Fruit fly (Drosophila melanogaster) whole organism, embryonic: ENCODE measurements around the gene CG32073.

Experiments
- Bgb ChIP-seq: fragments of 200-800 bp; sonication (Bioruptor generic); IDR thresholded peaks from 2 replicates; pipeline ENCODE4 v1.3.6; 2022; ENCODE audit warnings: missing biosample characterization, missing genetic modification characterization; ENCODE audit not compliant: partially characterized antibody
- C15 ChIP-seq: fragments of 200-800 bp; sonication (Bioruptor generic); IDR thresholded peaks from 3 replicates; pipeline ENCODE4 v1.3.6; 2022; ENCODE audit warnings: missing biosample characterization, missing genetic modification characterization
- CG10209 ChIP-seq: fragments of 200-800 bp; sonication (Bioruptor generic); optimal IDR thresholded peaks from 3 replicates; lab custom pipeline; 2017; ENCODE audit warnings: missing biosample characterization, mild to moderate bottlenecking, missing genetic modification characterization, missing genetic modification reagents
- CG10267 ChIP-seq: fragments of 200-800 bp; sonication (Bioruptor generic); optimal IDR thresholded peaks from 2 replicates; lab custom pipeline; 2018; ENCODE audit warnings: missing biosample characterization, mild to moderate bottlenecking, missing genetic modification characterization, moderate library complexity
- CG11504 ChIP-seq: fragments of 200-800 bp; sonication (Bioruptor generic); optimal IDR thresholded peaks from 3 replicates; lab custom pipeline; 2019; ENCODE audit warnings: missing biosample characterization, mild to moderate bottlenecking, missing genetic modification characterization, moderate library complexity
- CG12659 ChIP-seq: fragments of 200-800 bp; sonication (Bioruptor generic); optimal IDR thresholded peaks from 3 replicates; lab custom pipeline; 2017; ENCODE audit warnings: mild to moderate bottlenecking, missing biosample characterization, missing genetic modification reagents, missing genetic modification characterization
- CG13296 ChIP-seq: fragments of 200-800 bp; sonication (Bioruptor generic); optimal IDR thresholded peaks from 3 replicates; lab custom pipeline; 2018; ENCODE audit warnings: missing biosample characterization, mild to moderate bottlenecking, missing genetic modification characterization
- CG14441 ChIP-seq: fragments of 200-800 bp; sonication (Bioruptor generic); IDR thresholded peaks from 2 replicates; pipeline ENCODE4 v1.3.6; 2022; ENCODE audit warnings: missing biosample characterization, missing genetic modification characterization
- CG15269 ChIP-seq: fragments of 200-800 bp; sonication (Bioruptor generic); optimal IDR thresholded peaks from 2 replicates; lab custom pipeline; 2018; ENCODE audit warnings: missing biosample characterization, mild to moderate bottlenecking, missing genetic modification characterization, moderate library complexity
- CG15514 ChIP-seq: fragments of 200-800 bp; sonication (Bioruptor generic); optimal IDR thresholded peaks from 3 replicates; lab custom pipeline; 2017; ENCODE audit warnings: missing biosample characterization, missing genetic modification characterization, mild to moderate bottlenecking, moderate library complexity, missing genetic modification reagents
- CG17385 ChIP-seq: fragments of 200-800 bp; sonication (Bioruptor generic); optimal IDR thresholded peaks from 3 replicates; lab custom pipeline; 2018; ENCODE audit warnings: missing biosample characterization, mild to moderate bottlenecking, missing genetic modification characterization
- CG2116 ChIP-seq: fragments of 200-800 bp; sonication (Bioruptor generic); optimal IDR thresholded peaks from 3 replicates; lab custom pipeline; 2018; ENCODE audit warnings: missing biosample characterization, mild to moderate bottlenecking, missing genetic modification characterization
- CG2712 ChIP-seq: fragments of 200-800 bp; optimal IDR thresholded peaks from 3 replicates; lab custom pipeline; 2019; ENCODE audit warnings: missing biosample characterization, mild to moderate bottlenecking, missing genetic modification characterization, moderate library complexity
- CG32532 ChIP-seq: fragments of 200-800 bp; sonication (Bioruptor generic); IDR thresholded peaks from 2 replicates; pipeline ENCODE4 v1.3.6; 2022; ENCODE audit warnings: missing biosample characterization, missing genetic modification characterization
- CG3726 ChIP-seq: fragments of 200-800 bp; sonication (Bioruptor generic); IDR thresholded peaks from 3 replicates; pipeline ENCODE4, ENCODE4 v1.3.6; 2022; ENCODE audit warnings: missing biosample characterization, missing genetic modification characterization
- CG6689 ChIP-seq: fragments of 200-800 bp; sonication (Bioruptor generic); IDR thresholded peaks from 2 replicates; pipeline ENCODE4 v1.3.6; 2022; ENCODE audit warnings: missing biosample characterization, missing genetic modification characterization
- CG8944 ChIP-seq: fragments of 200-800 bp; sonication (Bioruptor generic); optimal IDR thresholded peaks from 3 replicates; lab custom pipeline; 2016; ENCODE audit warnings: missing biosample characterization, missing genetic modification characterization
- Doc2 ChIP-seq: fragments of 200-800 bp; sonication (Bioruptor generic); IDR thresholded peaks from 2 replicates; pipeline ENCODE4 v1.3.6; 2022; ENCODE audit warnings: missing biosample characterization, missing genetic modification characterization
- ERR ChIP-seq: fragments of 200-800 bp; sonication (Bioruptor generic); optimal IDR thresholded peaks from 2 replicates; lab custom pipeline; 2016; ENCODE audit warnings: missing biosample characterization, missing genetic modification characterization
- Med ChIP-seq: fragments of 200-800 bp; sonication (Bioruptor generic); peaks from one replicate; lab custom pipeline; 2016; ENCODE audit warnings: missing biosample characterization, missing genetic modification characterization, mild to moderate bottlenecking, inconsistent platforms, moderate library complexity
- Myb ChIP-seq: fragments of 200-800 bp; sonication (Bioruptor generic); optimal IDR thresholded peaks from 2 replicates; lab custom pipeline; 2016; ENCODE audit warnings: missing biosample characterization, missing genetic modification characterization
- NfI ChIP-seq: fragments of 200-800 bp; sonication (Bioruptor generic); optimal IDR thresholded peaks from 3 replicates; lab custom pipeline; 2018; ENCODE audit warnings: missing biosample characterization, mild to moderate bottlenecking, missing genetic modification characterization, moderate library complexity
- Optix ChIP-seq: fragments of 200-800 bp; sonication (Bioruptor generic); IDR thresholded peaks from 3 replicates; pipeline ENCODE4 v1.3.6; 2022; ENCODE audit warnings: missing biosample characterization, missing genetic modification characterization
- Pdp1 ChIP-seq, 2 experiments: fragments of 200-800 bp; sonication (Bioruptor generic); optimal IDR thresholded peaks; 3 replicates each; lab custom pipeline; 2016; ENCODE audit warnings: missing biosample characterization in 2 of 2, missing genetic modification characterization in 2 of 2, mild to moderate bottlenecking in 1 of 2, moderate library complexity in 1 of 2
- Scr ChIP-seq: fragments of 200-800 bp; sonication (Bioruptor generic); IDR thresholded peaks from 2 replicates; pipeline ENCODE4 v1.3.6; 2022; ENCODE audit warnings: missing biosample characterization, missing genetic modification characterization; ENCODE audit not compliant: partially characterized antibody
- amos ChIP-seq: fragments of 200-800 bp; sonication (Bioruptor generic); IDR thresholded peaks from 2 replicates; pipeline ENCODE4 v1.3.6; 2022; ENCODE audit warnings: missing biosample characterization, missing genetic modification characterization; ENCODE audit not compliant: partially characterized antibody
- chn ChIP-seq: fragments of 200-800 bp; sonication (Bioruptor generic); optimal IDR thresholded peaks from 2 replicates; lab custom pipeline; 2016; ENCODE audit warnings: missing biosample characterization, missing genetic modification characterization
- cwo ChIP-seq: fragments of 200-800 bp; sonication (Bioruptor generic); optimal IDR thresholded peaks from 3 replicates; lab custom pipeline; 2017; ENCODE audit warnings: missing biosample characterization, missing genetic modification characterization, mild to moderate bottlenecking, moderate library complexity, missing genetic modification reagents
- dan ChIP-seq: fragments of 200-800 bp; sonication (Bioruptor generic); IDR thresholded peaks from 2 replicates; pipeline ENCODE4 v1.3.6; 2022; ENCODE audit warnings: missing biosample characterization, missing genetic modification characterization
- ems ChIP-seq: fragments of 200-800 bp; sonication (Bioruptor generic); optimal IDR thresholded peaks from 3 replicates; lab custom pipeline; 2016; ENCODE audit warnings: missing biosample characterization, missing genetic modification characterization
- gcm ChIP-seq: fragments of 200-800 bp; sonication (Bioruptor generic); optimal IDR thresholded peaks from 2 replicates; lab custom pipeline; 2019; ENCODE audit warnings: missing biosample characterization, mild to moderate bottlenecking, missing genetic modification characterization, moderate library complexity
- mirr ChIP-seq: fragments of 200-800 bp; sonication (Bioruptor generic); optimal IDR thresholded peaks from 3 replicates; lab custom pipeline; 2018; ENCODE audit warnings: missing biosample characterization, mild to moderate bottlenecking, missing genetic modification characterization
- nau ChIP-seq: fragments of 200-800 bp; sonication (Bioruptor generic); optimal IDR thresholded peaks from 3 replicates; lab custom pipeline; 2017; ENCODE audit warnings: missing biosample characterization, mild to moderate bottlenecking, missing genetic modification characterization, missing genetic modification reagents
- nom ChIP-seq: fragments of 200-800 bp; sonication (Bioruptor generic); optimal IDR thresholded peaks from 2 replicates; lab custom pipeline; 2017; ENCODE audit warnings: missing biosample characterization, missing genetic modification characterization, mild to moderate bottlenecking, moderate library complexity, missing genetic modification reagents
- rib ChIP-seq: fragments of 200-800 bp; sonication (Bioruptor generic); IDR thresholded peaks from 2 replicates; pipeline ENCODE4 v1.3.6; 2022; ENCODE audit warnings: missing biosample characterization, missing genetic modification characterization
- sens ChIP-seq: fragments of 200-800 bp; sonication (Bioruptor generic); peaks from one replicate; lab custom pipeline; 2016; ENCODE audit warnings: missing biosample characterization, missing genetic modification characterization
- sna ChIP-seq: fragments of 200-800 bp; sonication (Bioruptor generic); IDR thresholded peaks from 2 replicates; pipeline ENCODE4 v1.3.6; 2022; ENCODE audit warnings: missing biosample characterization, missing genetic modification characterization; ENCODE audit not compliant: partially characterized antibody
- vvl ChIP-seq: fragments of 200-800 bp; sonication (Bioruptor generic); IDR thresholded peaks from 2 replicates; pipeline ENCODE4 v1.3.6; 2022; ENCODE audit warnings: missing biosample characterization, missing genetic modification characterization

CG32073 gene

DNA sequence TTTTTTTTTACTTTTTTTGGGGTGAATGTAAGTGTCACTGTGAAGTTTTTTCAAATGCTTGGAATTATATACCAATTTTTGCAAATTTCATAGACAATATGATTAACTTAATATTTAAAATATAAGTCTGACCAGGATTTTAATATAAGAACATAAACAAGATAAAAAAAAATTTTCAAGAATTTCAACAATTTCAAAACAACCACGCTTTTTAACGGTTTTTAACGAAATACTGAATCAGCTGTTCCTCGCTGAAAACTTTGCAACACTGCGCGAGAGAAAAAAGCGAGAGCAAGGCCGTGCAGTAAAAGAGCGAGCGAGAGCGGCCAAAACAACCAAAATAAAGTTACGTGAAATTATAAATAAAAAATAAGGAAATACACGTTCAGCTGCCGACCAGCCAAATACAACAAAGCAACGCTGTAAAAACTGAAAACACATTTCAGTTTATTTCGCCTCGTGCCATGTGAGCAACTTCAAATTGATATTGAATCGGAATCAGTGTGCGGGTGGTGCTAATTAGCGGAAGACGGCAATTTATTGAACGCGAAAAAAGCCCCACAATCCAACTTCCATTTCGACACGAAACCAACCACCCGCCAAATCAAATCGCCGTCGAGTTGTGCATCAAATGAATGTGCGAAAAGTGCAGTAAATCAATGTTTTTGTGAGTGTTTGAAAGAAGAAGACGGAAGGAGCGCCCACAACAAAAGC, 11.0 kb downstream of the CG32073 start, which contains the start of the genes CG46439, Iyd and CG33947 (continued):
- no peak for TF ChIP-seq CG8944
- TF ChIP-seq CG3726 (GFP tag; lab: Robert Waterston, UW): no peak
- TF ChIP-seq chn (GFP tag; lab: Kevin White, UChicago): peak; percentile 4
- peak; percentile 14; the same call in 1 of the 2 replicates for TF ChIP-seq vvl (GFP tag; lab: Robert Waterston, UW)
- peak; percentile 59 for TF ChIP-seq nau
- TF ChIP-seq Pdp1 (GFP tag; optimal IDR thresholded peaks at IDR 0.05; lab: Kevin White, UChicago): peak in 1 of 2 experiments; percentile 87
- 0 out of 3 replicates have a peak, but pooled peaks have one; percentile 6 for TF ChIP-seq Optix (GFP tag; lab: Robert Waterston, UW)
- TF ChIP-seq sna (GFP tag; lab: Robert Waterston, UW): peak; percentile 54
- TF ChIP-seq NfI (GFP tag; lab: Kevin White, UChicago): peak; percentile 26
- peak; percentile 54 for TF ChIP-seq gcm (GFP tag; lab: Kevin White, UChicago)
- TF ChIP-seq mirr (GFP tag; lab: Kevin White, UChicago): no peak
- TF ChIP-seq CG14441 (GFP tag; lab: Robert Waterston, UW): peak; percentile 29; the same call in 1 of the 2 replicates
- TF ChIP-seq ems: peak; percentile 9
- 0 out of 3 replicates have a peak, but pooled peaks have one; percentile 19 for TF ChIP-seq C15 (GFP tag; lab: Robert Waterston, UW)
- peak; percentile 37; the same call in 1 of the 2 replicates for TF ChIP-seq Bgb (GFP tag; lab: Robert Waterston, UW)
- peak; percentile 19 for TF ChIP-seq CG10209 (GFP tag; lab: Kevin White, UChicago)
- TF ChIP-seq Scr (GFP tag; lab: Robert Waterston, UW): peak; percentile 22; the same call in 1 of the 2 replicates
- TF ChIP-seq CG15269 (tag; lab: Kevin White, UChicago): peak; percentile 32
- TF ChIP-seq CG6689: peak; percentile 24; the same call in 1 of the 2 replicates
- peak; percentile 46 for TF ChIP-seq CG12659 (GFP tag; lab: Kevin White, UChicago)
- TF ChIP-seq Myb (GFP tag; lab: Kevin White, UChicago): peak; percentile 93
- peak; percentile 42; the same call in 1 of the 2 replicates for TF ChIP-seq CG32532 (GFP tag; lab: Robert Waterston, UW)
- peak; percentile 82 for TF ChIP-seq sens
- peak; percentile 5 for TF ChIP-seq CG2712
- TF ChIP-seq rib (GFP tag; lab: Robert Waterston, UW): 0 out of 2 replicates have a peak, but pooled peaks have one; percentile 26
- peak; percentile 95 for TF ChIP-seq CG10267 (tag; lab: Kevin White, UChicago)
- TF ChIP-seq Doc2: no peak
- TF ChIP-seq cwo: peak; percentile 28
- TF ChIP-seq CG13296: peak; percentile 38
- no peak for TF ChIP-seq ERR (GFP tag; lab: Kevin White, UChicago)
- peak; percentile 95 for TF ChIP-seq nom (GFP tag; lab: Kevin White, UChicago)
- TF ChIP-seq amos: no peak
- TF ChIP-seq CG17385 (GFP tag; lab: Kevin White, UChicago): peak; percentile 80
- TF ChIP-seq CG2116 (GFP tag; lab: Kevin White, UChicago): peak; percentile 37
- TF ChIP-seq Med (GFP tag; lab: Kevin White, UChicago): peak; percentile 89
- TF ChIP-seq dan (GFP tag; lab: Robert Waterston, UW): no peak
- peak; percentile 18 for TF ChIP-seq CG11504 (tag; lab: Kevin White, UChicago)
- peak; percentile 71 for TF ChIP-seq CG15514 (GFP tag; lab: Kevin White, UChicago)
